Fruit fly (Drosophila melanogaster): Measurements from ENCODE around the gene CG14020.

DNA sequence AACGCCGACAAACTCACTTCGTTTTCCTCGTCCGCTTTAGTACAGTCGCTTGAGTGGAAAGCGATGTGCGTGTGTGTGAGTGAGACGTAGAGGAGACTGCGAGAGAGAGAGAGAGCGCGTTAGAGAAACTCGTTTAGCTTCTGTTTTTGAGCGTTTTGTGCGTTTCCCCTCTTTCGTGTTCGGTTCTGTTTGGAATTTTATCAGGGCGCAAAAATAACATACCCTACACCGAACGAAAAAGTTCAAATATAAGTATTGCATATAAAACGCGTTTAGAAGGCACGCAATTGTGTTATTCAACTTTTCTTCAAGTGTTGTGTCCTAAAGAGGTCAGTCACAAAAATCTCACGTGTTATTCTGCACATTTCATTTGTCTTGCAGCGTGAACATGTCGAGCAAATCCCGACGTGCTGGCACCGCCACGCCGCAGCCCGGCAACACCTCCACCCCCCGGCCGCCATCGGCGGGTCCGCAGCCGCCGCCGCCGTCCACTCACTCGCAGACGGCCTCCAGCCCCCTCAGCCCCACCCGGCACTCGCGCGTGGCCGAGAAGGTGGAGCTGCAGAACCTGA, 25.5 kb downstream of the CG14020 start:
- no peak for TF ChIP-seq Hnf4 (GFP tag; optimal IDR thresholded peaks at IDR 0.05)
- TF ChIP-seq OdsH (GFP tag; optimal IDR thresholded peaks at IDR 0.05) = peak; percentile 45
- TF ChIP-seq CG32264 (GFP tag; optimal IDR thresholded peaks at IDR 0.05) = no peak
- peak; percentile 4 for TF ChIP-seq Myc (optimal IDR thresholded peaks at IDR 0.05)
- TF ChIP-seq usp (GFP tag; optimal IDR thresholded peaks at IDR 0.05) = no peak
- TF ChIP-seq HLH106 (tag; optimal IDR thresholded peaks at IDR 0.05) = peak; percentile 37
- no peak for TF ChIP-seq CG9705 (GFP tag; optimal IDR thresholded peaks at IDR 0.05)
- TF ChIP-seq fru (GFP tag; optimal IDR thresholded peaks at IDR 0.05) = no peak
- TF ChIP-seq psq (GFP tag; optimal IDR thresholded peaks at IDR 0.05) = peak; percentile 77
- peak; percentile 98 for TF ChIP-seq Dfd (GFP tag; optimal IDR thresholded peaks at IDR 0.05)
- peak; percentile 56 for TF ChIP-seq h (GFP tag; optimal IDR thresholded peaks at IDR 0.05)
- no peak for TF ChIP-seq CrebA (GFP tag; optimal IDR thresholded peaks at IDR 0.05; ENCODE audit: borderline replicate concordance)
- TF ChIP-seq GATAd (GFP tag; optimal IDR thresholded peaks at IDR 0.05) = no peak
